Fruit fly (Drosophila melanogaster): ENCODE measurements around the gene CG13313.
A peak's percentile ranks its signal among the peaks of the same experiment; 100 is the strongest.

The CG13313 gene

DNA sequence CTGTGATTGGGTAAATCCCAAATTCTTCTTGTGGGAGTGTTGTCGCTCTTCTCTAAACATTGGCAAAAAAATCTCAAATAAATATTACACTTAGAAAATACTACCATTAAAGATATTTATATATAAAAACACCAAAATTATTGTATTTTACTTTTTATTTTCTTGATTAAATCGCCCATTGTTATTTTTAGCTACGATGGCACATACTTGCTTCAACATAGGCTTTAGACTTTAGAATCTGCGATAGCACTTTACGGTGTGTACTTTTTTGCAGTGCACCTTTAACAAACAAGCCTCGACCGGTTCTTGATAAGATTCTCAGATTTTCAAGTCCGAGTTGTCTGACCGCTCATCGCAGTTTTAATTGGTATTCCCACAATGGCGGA lies 4.0 kb upstream of the CG13313 start, which contains the start of gene GNBP3:
GNBP3 (plus strand) TSS at position 374 of the 386 bp plus-strand sequence.
- TF ChIP-seq CG31627 (GFP tag; optimal IDR thresholded peaks at IDR 0.05), result peak; percentile 89
- TF ChIP-seq CG16779 (tag; optimal IDR thresholded peaks at IDR 0.05), result peak; percentile 87
- peak; percentile 92 for TF ChIP-seq net (GFP tag; optimal IDR thresholded peaks at IDR 0.05)
- peak; percentile 93 for TF ChIP-seq CG6792 (GFP tag; optimal IDR thresholded peaks at IDR 0.05)
- peak; percentile 91 for TF ChIP-seq CG3032 (tag; optimal IDR thresholded peaks at IDR 0.05)
- TF ChIP-seq dsx (GFP tag; optimal IDR thresholded peaks at IDR 0.05; ENCODE audit: poor library complexity, severe bottlenecking), result peak; percentile 94
- peak; percentile 92 for TF ChIP-seq CG32006 (GFP tag; optimal IDR thresholded peaks at IDR 0.05)
- TF ChIP-seq topi (GFP tag; optimal IDR thresholded peaks at IDR 0.05), result peak; percentile 95
- TF ChIP-seq CG10631 (GFP tag; optimal IDR thresholded peaks at IDR 0.05), result peak; percentile 92
- peak; percentile 86 for TF ChIP-seq CG8119 (GFP tag; IDR thresholded peaks at IDR 0.05)
- no peak; the same call in 1 of the 2 replicates for TF ChIP-seq CG11294 (GFP tag; IDR thresholded peaks at IDR 0.05)
- TF ChIP-seq cyc (GFP tag; optimal IDR thresholded peaks at IDR 0.05), result peak; percentile 93
- TF ChIP-seq spab (GFP tag; optimal IDR thresholded peaks at IDR 0.05), result peak; percentile 85
- peak; percentile 78 for TF ChIP-seq fd59A (GFP tag; optimal IDR thresholded peaks at IDR 0.05)
- TF ChIP-seq dac (GFP tag; optimal IDR thresholded peaks at IDR 0.05), result peak; percentile 75
- TF ChIP-seq Blimp-1 (GFP tag; optimal IDR thresholded peaks at IDR 0.05), result peak; percentile 86
- peak; percentile 89 to 92 for TF ChIP-seq ss (GFP tag; optimal IDR thresholded peaks at IDR 0.05)
- TF ChIP-seq CG6163 (GFP tag; IDR thresholded peaks at IDR 0.05), result peak; percentile 97
- TF ChIP-seq CG11902 (GFP tag; optimal IDR thresholded peaks at IDR 0.05), result peak; percentile 81
- peak; percentile 93 for TF ChIP-seq CG34406 (GFP tag; optimal IDR thresholded peaks at IDR 0.05)
- TF ChIP-seq CG3919 (GFP tag; optimal IDR thresholded peaks at IDR 0.05), result peak; percentile 95
- TF ChIP-seq Hr39 (GFP tag; optimal IDR thresholded peaks at IDR 0.05), result peak; percentile 87
- peak; percentile 98 for TF ChIP-seq Sox102F (GFP tag; optimal IDR thresholded peaks at IDR 0.05)
- TF ChIP-seq CG10669 (GFP tag; optimal IDR thresholded peaks at IDR 0.05), result peak; percentile 89
- TF ChIP-seq pdm3 (GFP tag; optimal IDR thresholded peaks at IDR 0.05), result no peak
- TF ChIP-seq fkh (GFP tag; optimal IDR thresholded peaks at IDR 0.05), result peak; percentile 66
- peak; percentile 91 for TF ChIP-seq acj6 (GFP tag; optimal IDR thresholded peaks at IDR 0.05)
- TF ChIP-seq CG11762 (GFP tag; optimal IDR thresholded peaks at IDR 0.05; ENCODE audit: insufficient read depth), result peak; percentile 87
- TF ChIP-seq Sox15 (GFP tag; optimal IDR thresholded peaks at IDR 0.05), result peak; percentile 79
- peak; percentile 95 for TF ChIP-seq CG6854 (GFP tag; optimal IDR thresholded peaks at IDR 0.05)
- TF ChIP-seq lz (GFP tag; optimal IDR thresholded peaks at IDR 0.05), result peak; percentile 95
- peak; percentile 76 to 79 for TF ChIP-seq salr (GFP tag; optimal IDR thresholded peaks at IDR 0.05)
- TF ChIP-seq CG8319 (GFP tag; optimal IDR thresholded peaks at IDR 0.05), result peak; percentile 71
- TF ChIP-seq CG6808 (GFP tag; optimal IDR thresholded peaks at IDR 0.05), result peak; percentile 90
- TF ChIP-seq CG4318 (GFP tag; optimal IDR thresholded peaks at IDR 0.05), result no peak
- peak; percentile 97 for TF ChIP-seq esn (GFP tag; optimal IDR thresholded peaks at IDR 0.05)
- peak; percentile 94 for TF ChIP-seq Smox (GFP tag; optimal IDR thresholded peaks at IDR 0.05)
- TF ChIP-seq Gug (GFP tag; IDR thresholded peaks at IDR 0.05), result peak; percentile 77
- peak; percentile 81 for TF ChIP-seq fd85E (GFP tag; optimal IDR thresholded peaks at IDR 0.05)
- peak; percentile 90 for TF ChIP-seq achi (GFP tag; optimal IDR thresholded peaks at IDR 0.05)
- TF ChIP-seq Eip75B (GFP tag; optimal IDR thresholded peaks at IDR 0.05), result peak; percentile 91
- peak; percentile 94 for TF ChIP-seq vri (GFP tag; optimal IDR thresholded peaks at IDR 0.05)
- TF ChIP-seq CG15336 (GFP tag; IDR thresholded peaks at IDR 0.05), result peak; percentile 90
- peak; percentile 94 for TF ChIP-seq svp (GFP tag)
- TF ChIP-seq Hr38 (GFP tag; optimal IDR thresholded peaks at IDR 0.05), result no peak
- TF ChIP-seq Lpt (GFP tag; optimal IDR thresholded peaks at IDR 0.05), result peak; percentile 84
- peak; percentile 97 for TF ChIP-seq Eip93F (GFP tag; optimal IDR thresholded peaks at IDR 0.05)
- peak; percentile 88 for TF ChIP-seq CG7368 (GFP tag; optimal IDR thresholded peaks at IDR 0.05)
- TF ChIP-seq Hr4 (GFP tag; optimal IDR thresholded peaks at IDR 0.05), result peak; percentile 78
- peak; percentile 91 for TF ChIP-seq Sox14 (GFP tag; optimal IDR thresholded peaks at IDR 0.05)
- TF ChIP-seq Eip78C (GFP tag), result peak; percentile 98
- peak; percentile 91 for TF ChIP-seq OdsH (GFP tag; optimal IDR thresholded peaks at IDR 0.05)

All from whole organism, prepupa.